Fruit fly (Drosophila melanogaster): Measurements from ENCODE around the gene CG32631.

DNA sequence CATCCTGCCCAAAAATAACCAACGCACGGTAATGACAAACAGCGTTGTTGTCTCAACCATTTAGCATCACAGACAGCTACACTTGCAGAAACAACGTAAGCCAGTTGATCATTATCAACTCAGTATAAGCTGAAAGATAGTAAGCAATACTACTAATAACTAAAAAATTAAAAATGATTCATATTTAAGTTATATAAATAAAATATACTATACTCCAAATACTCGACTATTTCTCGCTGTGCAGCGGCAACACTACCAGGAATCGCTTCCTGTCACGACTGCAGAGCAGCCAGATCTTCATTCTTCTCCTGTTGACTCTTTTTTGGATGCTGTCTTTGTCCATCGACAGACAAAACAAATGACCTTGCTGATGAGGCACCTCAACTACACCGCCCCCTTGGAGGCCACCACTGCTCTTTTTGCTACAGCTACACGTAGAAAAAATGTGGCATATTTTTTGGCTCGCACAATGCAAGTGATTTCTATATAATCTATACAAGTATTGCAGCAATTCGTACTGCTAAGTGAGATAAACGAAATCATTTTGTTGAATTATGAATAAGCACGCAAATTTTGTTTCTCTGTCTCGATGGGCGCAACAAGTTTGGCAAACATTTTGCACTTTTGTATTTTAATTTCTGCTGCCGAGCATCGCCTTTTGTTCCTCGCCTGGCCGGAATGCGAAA is 15.2 kb upstream of the CG32631 start:
- no peak for TF ChIP-seq cnc (optimal IDR thresholded peaks at IDR 0.05)
- no peak for TF ChIP-seq pad (GFP tag; optimal IDR thresholded peaks at IDR 0.05)
- TF ChIP-seq CG1620 (GFP tag; optimal IDR thresholded peaks at IDR 0.05), result no peak
- no peak for TF ChIP-seq CG33017 (tag; optimal IDR thresholded peaks at IDR 0.05)
- no peak for TF ChIP-seq CG12768 (GFP tag; optimal IDR thresholded peaks at IDR 0.05)
- TF ChIP-seq CG14711 (tag; optimal IDR thresholded peaks at IDR 0.05), result no peak
- TF ChIP-seq cic (GFP tag; optimal IDR thresholded peaks at IDR 0.05), result no peak
- no peak for TF ChIP-seq Clk (GFP tag; optimal IDR thresholded peaks at IDR 0.05)
- no peak for TF ChIP-seq kay (GFP tag; ENCODE audit: borderline replicate concordance)
- TF ChIP-seq CG7045 (GFP tag; optimal IDR thresholded peaks at IDR 0.05), result no peak
- TF ChIP-seq bab1 (GFP tag; optimal IDR thresholded peaks at IDR 0.05), result no peak
- TF ChIP-seq CG11617 (GFP tag; optimal IDR thresholded peaks at IDR 0.05), result no peak
- TF ChIP-seq CG5204 (GFP tag; optimal IDR thresholded peaks at IDR 0.05), result no peak

Data from whole organism, adult.